Fruit fly (Drosophila melanogaster) whole organism, pupa: ENCODE measurements around the gene IntS2.

Experiments
- CG10348 ChIP-seq: fragments of 200-800 bp; sonication (Bioruptor generic); IDR thresholded peaks from 2 replicates; pipeline ENCODE4 v1.3.6; 2022; ENCODE audit warnings: missing biosample characterization, missing genetic modification characterization
- CG12605 ChIP-seq: fragments of 200-800 bp; sonication (Bioruptor generic); IDR thresholded peaks from 2 replicates; pipeline ENCODE4 v1.3.6; 2022; ENCODE audit warnings: missing biosample characterization, missing genetic modification characterization
- CG13204 ChIP-seq: fragments of 200-800 bp; sonication (Bioruptor generic); optimal IDR thresholded peaks from 2 replicates; lab custom pipeline; 2018; ENCODE audit warnings: missing biosample characterization, mild to moderate bottlenecking, missing genetic modification characterization, moderate library complexity
- CG14655 ChIP-seq: fragments of 200-800 bp; sonication (Bioruptor generic); optimal IDR thresholded peaks from 3 replicates; lab custom pipeline; 2017; ENCODE audit warnings: mild to moderate bottlenecking, missing biosample characterization, missing genetic modification reagents, missing genetic modification characterization
- CG15710 ChIP-seq: fragments of 200-800 bp; sonication (Bioruptor generic); optimal IDR thresholded peaks from 2 replicates; lab custom pipeline; 2018; ENCODE audit warnings: missing biosample characterization, mild to moderate bottlenecking, missing genetic modification characterization, moderate library complexity
- CG17806 ChIP-seq: fragments of 200-800 bp; sonication (Bioruptor generic); optimal IDR thresholded peaks from 2 replicates; lab custom pipeline; 2018; ENCODE audit warnings: missing biosample characterization, mild to moderate bottlenecking, missing genetic modification characterization, moderate library complexity
- CG32121 ChIP-seq: fragments of 200-800 bp; sonication (Bioruptor generic); IDR thresholded peaks from 2 replicates; pipeline ENCODE4 v1.3.6; 2022; ENCODE audit warnings: missing biosample characterization, missing genetic modification characterization
- CG34367 ChIP-seq: fragments of 200-800 bp; sonication (Bioruptor generic); optimal IDR thresholded peaks from 2 replicates; lab custom pipeline; 2018; ENCODE audit warnings: missing biosample characterization, mild to moderate bottlenecking, missing genetic modification characterization
- CG4496 ChIP-seq: fragments of 200-800 bp; sonication (Bioruptor generic); IDR thresholded peaks from 3 replicates; pipeline ENCODE4 v1.3.6; 2022; ENCODE audit warnings: missing biosample characterization, missing genetic modification characterization
- CG8159 ChIP-seq: fragments of 200-800 bp; sonication (Bioruptor generic); optimal IDR thresholded peaks from 3 replicates; lab custom pipeline; 2018; ENCODE audit warnings: missing biosample characterization, mild to moderate bottlenecking, missing genetic modification characterization, moderate library complexity
- CG8301 ChIP-seq: fragments of 200-800 bp; sonication (Bioruptor generic); optimal IDR thresholded peaks from 2 replicates; lab custom pipeline; 2018; ENCODE audit warnings: missing biosample characterization, mild to moderate bottlenecking, missing genetic modification characterization
- CG9948 ChIP-seq: fragments of 200-800 bp; sonication (Bioruptor generic); optimal IDR thresholded peaks from 2 replicates; lab custom pipeline; 2018; ENCODE audit warnings: missing biosample characterization, mild to moderate bottlenecking, missing genetic modification characterization, moderate library complexity
- D1 ChIP-seq: fragments of 200-800 bp; sonication (Bioruptor generic); optimal IDR thresholded peaks from 2 replicates; lab custom pipeline; 2018; ENCODE audit warnings: missing biosample characterization, mild to moderate bottlenecking, missing genetic modification characterization, moderate library complexity
- EcR ChIP-seq: fragments of 200-800 bp; sonication (Bioruptor generic); optimal IDR thresholded peaks from 3 replicates; lab custom pipeline; 2019; ENCODE audit warnings: missing biosample characterization, missing genetic modification characterization, mild to moderate bottlenecking, moderate library complexity, missing genetic modification reagents
- Ets98B ChIP-seq: fragments of 200-800 bp; sonication (Bioruptor generic); IDR thresholded peaks from 2 replicates; pipeline ENCODE4 v1.3.6; 2022; ENCODE audit warnings: missing biosample characterization, missing genetic modification characterization
- Pif1A ChIP-seq: fragments of 200-800 bp; sonication (Bioruptor generic); optimal IDR thresholded peaks from 3 replicates; lab custom pipeline; 2016; ENCODE audit warnings: missing biosample characterization, missing genetic modification characterization
- Pif1B ChIP-seq: fragments of 200-800 bp; sonication (Bioruptor generic); optimal IDR thresholded peaks from 3 replicates; lab custom pipeline; 2016; ENCODE audit warnings: missing biosample characterization, missing genetic modification characterization
- Snoo ChIP-seq: fragments of 200-800 bp; sonication (Bioruptor generic); optimal IDR thresholded peaks from 3 replicates; lab custom pipeline; 2017; ENCODE audit warnings: missing biosample characterization, mild to moderate bottlenecking, missing genetic modification characterization, inconsistent platforms
- fd96Ca ChIP-seq: fragments of 200-800 bp; sonication (Bioruptor generic); IDR thresholded peaks from 3 replicates; pipeline ENCODE4 v1.3.6; 2022; ENCODE audit warnings: missing biosample characterization, missing genetic modification characterization
- gl ChIP-seq: fragments of 200-800 bp; sonication (Bioruptor generic); optimal IDR thresholded peaks from 2 replicates; lab custom pipeline; 2018; ENCODE audit warnings: missing biosample characterization, mild to moderate bottlenecking, missing genetic modification characterization
- rn ChIP-seq: fragments of 200-800 bp; sonication (Bioruptor generic); IDR thresholded peaks from 2 replicates; pipeline ENCODE4 v1.3.6; 2022; ENCODE audit warnings: missing biosample characterization, missing genetic modification characterization

IntS2 gene

DNA sequence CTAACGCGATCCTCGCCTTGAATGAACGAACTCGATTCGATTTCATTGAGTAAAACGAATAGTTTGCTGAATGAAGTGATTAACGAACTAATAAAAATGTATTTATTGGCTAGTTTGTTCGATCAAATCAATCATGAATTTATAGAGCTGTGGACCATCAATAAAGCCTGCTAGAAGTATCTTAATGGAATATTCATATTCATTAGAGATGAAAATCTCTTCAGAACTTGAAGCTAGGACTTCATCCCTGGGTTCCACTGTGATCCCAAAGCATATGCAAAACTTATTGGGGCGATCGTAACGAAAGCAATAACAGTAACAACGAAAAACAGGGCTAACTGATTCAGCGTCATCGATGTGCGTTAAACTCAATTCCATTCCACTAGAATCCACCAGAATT, 40.6 kb upstream of the IntS2 start:
- no peak for TF ChIP-seq Pif1A
- TF ChIP-seq gl: no peak
- TF ChIP-seq CG10348: no peak
- no peak for TF ChIP-seq CG13204
- no peak for TF ChIP-seq CG32121 (GFP tag; lab: Robert Waterston, UW)
- no peak for TF ChIP-seq CG14655 (GFP tag; lab: Kevin White, UChicago)
- no peak for TF ChIP-seq rn
- TF ChIP-seq fd96Ca (GFP tag; lab: Robert Waterston, UW): no peak
- TF ChIP-seq CG15710 (tag; lab: Kevin White, UChicago): peak; percentile 23
- TF ChIP-seq CG8301: no peak
- no peak for TF ChIP-seq CG9948 (tag; lab: Kevin White, UChicago)
- TF ChIP-seq D1 (tag; lab: Kevin White, UChicago): no peak
- no peak for TF ChIP-seq Ets98B (GFP tag; lab: Robert Waterston, UW)
- no peak for TF ChIP-seq CG17806 (tag; lab: Kevin White, UChicago)
- peak; percentile 38 for TF ChIP-seq CG8159 (tag; lab: Kevin White, UChicago)
- TF ChIP-seq, all 21 proteins: peak for 2

- TF ChIP-seq CG8301: no peak
- peak; percentile 52 for TF ChIP-seq Snoo (tag; lab: Kevin White, UChicago)
- no peak for TF ChIP-seq CG10348
- peak; percentile 20 for TF ChIP-seq CG8159 (tag; lab: Kevin White, UChicago)
- TF ChIP-seq Pif1A: no peak
- TF ChIP-seq CG15710 (tag; lab: Kevin White, UChicago): peak; percentile 26
- peak; percentile 5 for TF ChIP-seq Pif1B (GFP tag; lab: Kevin White, UChicago)
- TF ChIP-seq D1 (tag; lab: Kevin White, UChicago): no peak
- TF ChIP-seq CG4496 (GFP tag; lab: Robert Waterston, UW): no peak; the same call in 2 of the 3 replicates
- peak; percentile 26; the same call in 1 of the 2 replicates for TF ChIP-seq Ets98B (GFP tag; lab: Robert Waterston, UW)
- no peak for TF ChIP-seq gl
- peak; percentile 8 for TF ChIP-seq CG9948 (tag; lab: Kevin White, UChicago)
Measured at dm6 chrX:17696637-17697036, 40.0 kb upstream of the IntS2 start.

- TF ChIP-seq Pif1A (no peak), CG13204 (no peak), EcR (peak; percentile 75), CG8159 (tag; lab: Kevin White, UChicago) (no peak), CG32121 (GFP tag; lab: Robert Waterston, UW) (no peak), D1 (tag; lab: Kevin White, UChicago) (peak; percentile 42)
Measured at dm6 chrX:17695641-17696040, 39.0 kb upstream of the IntS2 start.

DNA sequence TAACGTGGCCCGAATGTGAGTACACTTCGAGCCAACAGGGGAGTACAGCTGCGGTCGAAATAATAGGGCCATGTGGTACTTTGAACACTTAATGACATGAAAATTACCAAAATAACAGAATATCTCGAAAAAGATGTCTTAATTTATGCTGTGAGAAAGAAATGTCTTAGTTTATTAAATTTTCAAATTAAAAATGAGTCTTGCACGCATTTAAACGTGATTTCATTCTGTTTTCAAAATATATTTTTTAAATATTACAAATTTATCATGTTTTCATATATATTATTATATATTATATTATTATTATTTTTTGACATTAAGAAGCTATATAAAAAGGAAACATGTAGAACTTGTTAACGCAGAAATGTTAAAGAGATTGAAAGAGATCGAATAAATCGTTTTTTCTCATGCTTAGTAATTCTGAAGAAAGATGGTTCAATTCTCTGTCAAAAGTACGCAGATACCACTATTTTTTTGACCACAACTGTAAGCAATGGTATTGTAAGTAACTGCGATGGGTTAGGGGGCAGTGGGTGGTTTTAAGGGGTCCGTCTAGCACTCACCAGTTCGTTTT, 38.3 kb upstream of the IntS2 start:
- TF ChIP-seq CG4496 (GFP tag; lab: Robert Waterston, UW) (peak; percentile 54), Pif1A (no peak), EcR (no peak), CG10348 (no peak), CG9948 (tag; lab: Kevin White, UChicago) (no peak), rn (no peak), CG34367 (tag; lab: Kevin White, UChicago) (no peak), CG8159 (tag; lab: Kevin White, UChicago) (peak; percentile 29), gl (no peak), CG12605 (GFP tag; lab: Robert Waterston, UW) (no peak), CG17806 (tag; lab: Kevin White, UChicago) (peak; percentile 10), Snoo (tag; lab: Kevin White, UChicago) (no peak), CG15710 (tag; lab: Kevin White, UChicago) (peak; percentile 11), CG32121 (GFP tag; lab: Robert Waterston, UW) (peak; percentile 64), Pif1B (GFP tag; lab: Kevin White, UChicago) (no peak), Ets98B (GFP tag; lab: Robert Waterston, UW) (peak; percentile 20), D1 (tag; lab: Kevin White, UChicago) (no peak), fd96Ca (GFP tag; lab: Robert Waterston, UW) (peak; percentile 64; the same call in 2 of the 3 replicates), CG13204 (no peak), CG8301 (peak; percentile 28), CG14655 (GFP tag; lab: Kevin White, UChicago) (peak; percentile 50)
- TF ChIP-seq, all 21 proteins: peak for 9

DNA sequence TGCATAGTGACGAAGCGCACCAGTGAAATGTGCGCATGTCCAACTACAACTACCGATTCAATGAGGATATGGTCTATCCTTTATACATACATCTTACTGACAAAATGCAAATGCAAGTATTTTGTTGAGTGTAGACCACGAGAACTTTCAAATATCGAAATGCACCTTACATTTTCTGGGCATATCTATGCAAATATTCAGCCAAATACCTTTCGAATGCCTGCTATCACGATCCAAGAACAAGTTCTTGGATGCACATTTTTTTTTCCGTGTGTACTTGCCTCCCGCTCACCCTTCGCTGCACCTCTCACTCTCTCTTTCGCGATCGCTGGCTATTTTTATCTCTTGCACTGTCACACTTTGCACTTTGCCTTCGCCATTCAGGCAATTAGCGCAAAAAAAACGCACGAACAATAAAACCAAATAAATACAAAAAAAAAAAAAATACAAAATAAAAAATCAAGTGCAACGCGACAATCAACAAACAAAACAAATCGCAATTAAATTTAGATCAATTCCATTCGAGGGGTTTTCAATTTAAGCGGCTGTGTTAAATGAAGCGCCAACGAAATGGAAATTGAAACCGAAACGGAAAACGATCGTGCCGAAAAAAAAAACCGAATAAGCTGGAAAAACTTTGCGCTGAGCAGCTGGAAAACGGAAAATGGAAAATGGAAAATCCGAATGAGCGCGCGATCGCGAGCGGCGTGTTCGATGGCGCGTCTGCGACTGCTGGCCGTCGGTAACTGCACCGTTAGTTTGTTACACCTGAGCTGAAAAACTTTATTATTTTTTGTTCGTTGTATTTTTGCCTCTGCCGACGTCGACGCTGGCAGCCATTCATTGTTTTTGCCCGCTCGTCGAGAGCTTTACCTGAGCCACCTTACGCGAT, 37.6 kb upstream of the IntS2 start:
- TF ChIP-seq CG4496 (GFP tag; lab: Robert Waterston, UW) (peak; percentile 60; the same call in 2 of the 3 replicates), CG10348 (no peak), CG17806 (tag; lab: Kevin White, UChicago) (no peak), fd96Ca (GFP tag; lab: Robert Waterston, UW) (peak; percentile 71), CG12605 (GFP tag; lab: Robert Waterston, UW) (0 out of 2 replicates have a peak, but pooled peaks have one; percentile 12), Pif1B (GFP tag; lab: Kevin White, UChicago) (peak; percentile 58), gl (no peak), Ets98B (GFP tag; lab: Robert Waterston, UW) (peak; percentile 35; the same call in 1 of the 2 replicates), CG32121 (GFP tag; lab: Robert Waterston, UW) (peak; percentile 33; the same call in 1 of the 2 replicates), CG15710 (tag; lab: Kevin White, UChicago) (no peak), Pif1A (peak; percentile 37)
